Fruit fly (Drosophila melanogaster): ENCODE measurements around the gene CG43175.
A peak's percentile ranks its signal among the peaks of the same experiment; 100 is the strongest.

The CG43175 gene

dm6 chr3R:17684854-17685253 lies 54.3 kb downstream of the CG43175 start, which contains the start of the genes CG31251 and CG31360:
Gene CG31251, minus strand, starts transcription at chr3R:17684915.
Gene CG31360, plus strand, starts transcription at chr3R:17685097.
- no peak for TF ChIP-seq pan (optimal IDR thresholded peaks at IDR 0.05)
- peak; percentile 11 for TF ChIP-seq Myc (optimal IDR thresholded peaks at IDR 0.05)
- peak; percentile 20 for TF ChIP-seq HLH106 (tag; optimal IDR thresholded peaks at IDR 0.05)
- no peak for TF ChIP-seq rgr (GFP tag; optimal IDR thresholded peaks at IDR 0.05)
- TF ChIP-seq sage (GFP tag; optimal IDR thresholded peaks at IDR 0.05) = peak; percentile 49
- peak; percentile 56 for TF ChIP-seq Jra (GFP tag; optimal IDR thresholded peaks at IDR 0.05)
- TF ChIP-seq Hr83 (GFP tag; optimal IDR thresholded peaks at IDR 0.05; ENCODE audit: poor library complexity, severe bottlenecking) = no peak

- peak; percentile 43 for TF ChIP-seq HLH106 (tag; optimal IDR thresholded peaks at IDR 0.05)
- no peak for TF ChIP-seq Rel (GFP tag; optimal IDR thresholded peaks at IDR 0.05)
- TF ChIP-seq Rel (tag; optimal IDR thresholded peaks at IDR 0.05) = peak; percentile 71
- TF ChIP-seq Dfd (GFP tag; optimal IDR thresholded peaks at IDR 0.05) = no peak
- peak; percentile 15 for TF ChIP-seq ey (GFP tag; optimal IDR thresholded peaks at IDR 0.05)
- no peak for TF ChIP-seq CG32264 (GFP tag; optimal IDR thresholded peaks at IDR 0.05)
These were observed 56.4 kb downstream of the CG43175 start, which contains the start of gene CG31249 for dm6 chr3R:17686875-17687274. Gene CG31249, minus strand, starts transcription at chr3R:17687071.
